Fruit fly (Drosophila melanogaster): ENCODE measurements around the gene Sec8.

Sec8 gene

dm6 chr3R:5733181-5733580 is 25.6 kb downstream of the Sec8 start, which contains the start of gene CG1239:
CG1239 (plus strand) TSS chr3R:5733513.
- TF ChIP-seq lola (GFP tag; optimal IDR thresholded peaks at IDR 0.05): no peak
- peak; percentile 68 for TF ChIP-seq Myc (optimal IDR thresholded peaks at IDR 0.05)

dm6 chr3R:5727724-5728365 is 31.0 kb downstream of the Sec8 start:
- TF ChIP-seq OdsH (GFP tag; optimal IDR thresholded peaks at IDR 0.05): no peak
- no peak for TF ChIP-seq brk (GFP tag; optimal IDR thresholded peaks at IDR 0.05)
- TF ChIP-seq fru (GFP tag; optimal IDR thresholded peaks at IDR 0.05): no peak
- TF ChIP-seq dl (GFP tag; optimal IDR thresholded peaks at IDR 0.05; ENCODE audit: insufficient read depth in 1 of 2, partially characterized antibody in 2 of 2): no peak
- no peak for TF ChIP-seq Myc (optimal IDR thresholded peaks at IDR 0.05)
- TF ChIP-seq tai (GFP tag; optimal IDR thresholded peaks at IDR 0.05): no peak
- TF ChIP-seq HLH106 (tag; optimal IDR thresholded peaks at IDR 0.05): no peak
- TF ChIP-seq CrebA (GFP tag; optimal IDR thresholded peaks at IDR 0.05; ENCODE audit: borderline replicate concordance): no peak
- TF ChIP-seq jim (GFP tag; optimal IDR thresholded peaks at IDR 0.05): no peak
- no peak for TF ChIP-seq sage (GFP tag; optimal IDR thresholded peaks at IDR 0.05)
- no peak for TF ChIP-seq Hnf4 (GFP tag; optimal IDR thresholded peaks at IDR 0.05)
- TF ChIP-seq GATAd (GFP tag; optimal IDR thresholded peaks at IDR 0.05): no peak
- TF ChIP-seq ey (GFP tag; optimal IDR thresholded peaks at IDR 0.05): no peak
- no peak for TF ChIP-seq Hr83 (GFP tag; optimal IDR thresholded peaks at IDR 0.05; ENCODE audit: poor library complexity, severe bottlenecking)
- TF ChIP-seq Sp1 (GFP tag; optimal IDR thresholded peaks at IDR 0.05): no peak
- no peak for TF ChIP-seq usp (GFP tag; optimal IDR thresholded peaks at IDR 0.05)
- TF ChIP-seq br (GFP tag; optimal IDR thresholded peaks at IDR 0.05): no peak
- no peak for TF ChIP-seq CG32264 (GFP tag; optimal IDR thresholded peaks at IDR 0.05)

DNA sequence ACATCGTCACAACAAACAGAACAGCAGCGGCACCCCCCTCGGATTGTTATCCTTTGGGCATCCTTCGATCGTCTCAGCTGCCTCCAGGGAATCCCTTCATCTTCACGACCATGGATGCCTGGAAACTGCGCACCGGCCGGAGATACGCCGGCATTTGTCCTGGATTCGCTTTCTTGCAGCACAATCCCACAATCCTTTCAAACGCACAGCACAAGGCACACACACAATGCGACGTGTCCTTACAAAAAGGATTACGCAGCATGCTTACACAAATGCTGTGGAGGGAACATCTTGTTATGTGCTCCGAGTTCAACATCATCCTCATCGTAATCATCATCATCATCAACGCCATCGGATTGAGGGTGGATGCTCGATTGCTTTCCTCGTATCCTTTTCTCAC is 35.7 kb downstream of the Sec8 start:
- TF ChIP-seq Dif (GFP tag; optimal IDR thresholded peaks at IDR 0.05; ENCODE audit: partially characterized antibody) (no peak), sage (GFP tag; optimal IDR thresholded peaks at IDR 0.05) (no peak), CG9705 (GFP tag; optimal IDR thresholded peaks at IDR 0.05) (no peak), rgr (GFP tag; optimal IDR thresholded peaks at IDR 0.05) (no peak), Sp1 (GFP tag; optimal IDR thresholded peaks at IDR 0.05) (no peak)

DNA sequence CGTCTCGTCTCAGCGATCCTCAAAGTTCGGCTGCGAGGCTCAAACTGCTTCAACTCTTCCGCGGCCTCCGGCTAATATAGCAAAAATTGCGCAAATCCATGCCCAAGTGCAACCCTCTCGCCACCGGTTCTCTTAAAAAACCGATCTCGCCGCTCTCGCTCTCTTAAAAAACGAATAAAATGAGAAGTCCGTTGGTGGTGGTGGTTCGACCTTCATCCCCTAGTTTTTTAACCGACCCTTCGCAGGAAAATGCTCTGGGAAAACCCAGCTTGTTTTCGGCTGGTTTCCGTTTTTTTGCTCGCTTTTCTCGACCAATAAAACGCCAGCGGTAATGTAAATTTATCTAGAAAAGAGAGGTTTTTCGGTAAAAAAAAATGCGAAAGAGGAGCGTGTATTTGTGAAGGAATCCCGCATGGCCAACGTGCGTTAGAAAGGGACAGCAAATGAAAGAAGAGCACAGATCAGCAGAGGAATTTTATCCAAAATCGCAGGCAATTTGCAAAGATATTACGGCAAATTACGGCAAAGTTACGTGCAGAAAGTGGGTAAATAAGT is 42.0 kb downstream of the Sec8 start, which contains the start of gene cas:
TSS of gene cas (minus strand) at position 51 of the 555 bp plus-strand sequence.
- TF ChIP-seq h (GFP tag; optimal IDR thresholded peaks at IDR 0.05): no peak
- TF ChIP-seq woc (GFP tag; optimal IDR thresholded peaks at IDR 0.05): no peak
- TF ChIP-seq Mio (GFP tag; optimal IDR thresholded peaks at IDR 0.05): no peak
- no peak for TF ChIP-seq ey (GFP tag; optimal IDR thresholded peaks at IDR 0.05)
- no peak for TF ChIP-seq OdsH (GFP tag; optimal IDR thresholded peaks at IDR 0.05)
- no peak for TF ChIP-seq Sp1 (GFP tag; optimal IDR thresholded peaks at IDR 0.05)
- TF ChIP-seq rgr (GFP tag; optimal IDR thresholded peaks at IDR 0.05): no peak
- TF ChIP-seq lola (GFP tag; optimal IDR thresholded peaks at IDR 0.05): no peak
- TF ChIP-seq br (GFP tag; optimal IDR thresholded peaks at IDR 0.05): no peak
- TF ChIP-seq Rel (GFP tag; optimal IDR thresholded peaks at IDR 0.05): no peak
- TF ChIP-seq Rel (tag; optimal IDR thresholded peaks at IDR 0.05): no peak

DNA sequence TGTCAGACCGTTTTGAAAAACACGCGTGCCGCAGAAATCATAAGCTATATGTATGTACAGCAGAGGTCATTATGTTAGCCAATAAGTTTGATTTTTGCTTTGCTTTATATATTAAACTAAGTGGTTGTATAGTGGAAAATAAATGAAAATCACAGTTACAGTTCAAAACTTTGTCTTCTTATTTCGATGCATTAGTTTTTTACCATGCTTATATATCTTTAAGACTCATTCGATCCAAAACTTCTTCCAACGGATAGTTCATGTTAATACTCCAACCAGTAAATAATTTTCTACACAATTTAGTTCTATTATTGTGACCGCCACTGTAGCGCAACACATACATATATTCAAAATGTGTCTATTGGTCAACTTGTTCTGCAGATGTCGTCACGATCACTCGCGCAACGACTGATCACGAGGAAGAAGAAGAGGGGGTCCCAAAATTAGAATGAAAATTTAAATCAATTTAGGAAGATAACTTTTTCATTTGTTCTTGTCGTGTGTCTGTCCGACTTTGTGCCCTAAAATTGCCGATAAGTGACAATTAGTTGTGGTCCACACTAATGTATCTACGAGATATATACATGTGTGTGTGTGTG is 53.2 kb downstream of the Sec8 start:
- TF ChIP-seq ey (GFP tag; optimal IDR thresholded peaks at IDR 0.05) (peak; percentile 40), sv (GFP tag; optimal IDR thresholded peaks at IDR 0.05) (peak; percentile 7), foxo (GFP tag; optimal IDR thresholded peaks at IDR 0.05) (peak in 1 of 2 experiments; percentile 53), br (GFP tag; optimal IDR thresholded peaks at IDR 0.05) (no peak), usp (GFP tag; optimal IDR thresholded peaks at IDR 0.05) (no peak), Hnf4 (GFP tag; optimal IDR thresholded peaks at IDR 0.05) (no peak), h (GFP tag; optimal IDR thresholded peaks at IDR 0.05) (peak; percentile 63), HLH106 (tag; optimal IDR thresholded peaks at IDR 0.05) (peak; percentile 53), rgr (GFP tag; optimal IDR thresholded peaks at IDR 0.05) (peak; percentile 26), dmrt93B (GFP tag; optimal IDR thresholded peaks at IDR 0.05) (peak; percentile 22)
